Worm (Caenorhabditis elegans): ENCODE data around the gene C52E4.7.

ce11 chrV:11993706-11994345, at the start of gene C52E4.7, which contains the start of gene cyl-1:
- no peak for TF ChIP-seq klf-2 (GFP tag; conservative IDR thresholded peaks at IDR 0.05)
- TF ChIP-seq flt-1 (GFP tag; IDR thresholded peaks at IDR 0.05): no peak
- no peak for TF ChIP-seq med-1 (GFP tag; optimal IDR thresholded peaks at IDR 0.05; ENCODE audit: insufficient read depth)
- no peak for TF ChIP-seq T22C8.4 (GFP tag; IDR thresholded peaks at IDR 0.05)
- no peak for TF ChIP-seq ztf-23 (GFP tag; IDR thresholded peaks at IDR 0.05)
- no peak for TF ChIP-seq cog-1 (tag; optimal IDR thresholded peaks at IDR 0.05)
- no peak for TF ChIP-seq ztf-29 (GFP tag; IDR thresholded peaks at IDR 0.05)
